Worm (Caenorhabditis elegans): ENCODE measurements around the gene dcap-1.
"Not testable (repeated sequence)": the region's sequence is repeated elsewhere in the genome, so short reads cannot be mapped to it uniquely, and the experiment has no call there.

The dcap-1 gene

ce11 chrIV:1065569-1065968, 11.0 kb upstream of the dcap-1 start:
- TF ChIP-seq ztf-29 (GFP tag; IDR thresholded peaks at IDR 0.05) (no peak), ztf-23 (GFP tag; IDR thresholded peaks at IDR 0.05) (no peak), med-1 (GFP tag; optimal IDR thresholded peaks at IDR 0.05; ENCODE audit: insufficient read depth) (no peak), ref-1 (GFP tag; conservative IDR thresholded peaks at IDR 0.05) (no peak), cog-1 (tag; optimal IDR thresholded peaks at IDR 0.05) (no peak), flt-1 (GFP tag; IDR thresholded peaks at IDR 0.05) (no peak)

- TF ChIP-seq flt-1 (GFP tag; IDR thresholded peaks at IDR 0.05) = no peak
- TF ChIP-seq ztf-29 (GFP tag; IDR thresholded peaks at IDR 0.05) = no peak
- TF ChIP-seq tab-1 (GFP tag; IDR thresholded peaks at IDR 0.05) = no peak
- no peak for TF ChIP-seq klf-2 (GFP tag; conservative IDR thresholded peaks at IDR 0.05)
- no peak for TF ChIP-seq cog-1 (tag; optimal IDR thresholded peaks at IDR 0.05)
- TF ChIP-seq med-1 (GFP tag; optimal IDR thresholded peaks at IDR 0.05; ENCODE audit: insufficient read depth) = no peak
- TF ChIP-seq ref-1 (GFP tag; conservative IDR thresholded peaks at IDR 0.05) = no peak
- TF ChIP-seq T22C8.4 (GFP tag; IDR thresholded peaks at IDR 0.05) = no peak
- TF ChIP-seq ztf-23 (GFP tag; IDR thresholded peaks at IDR 0.05) = no peak
Observed at ce11 chrIV:1064289-1064848, 9.8 kb upstream of the dcap-1 start.

DNA sequence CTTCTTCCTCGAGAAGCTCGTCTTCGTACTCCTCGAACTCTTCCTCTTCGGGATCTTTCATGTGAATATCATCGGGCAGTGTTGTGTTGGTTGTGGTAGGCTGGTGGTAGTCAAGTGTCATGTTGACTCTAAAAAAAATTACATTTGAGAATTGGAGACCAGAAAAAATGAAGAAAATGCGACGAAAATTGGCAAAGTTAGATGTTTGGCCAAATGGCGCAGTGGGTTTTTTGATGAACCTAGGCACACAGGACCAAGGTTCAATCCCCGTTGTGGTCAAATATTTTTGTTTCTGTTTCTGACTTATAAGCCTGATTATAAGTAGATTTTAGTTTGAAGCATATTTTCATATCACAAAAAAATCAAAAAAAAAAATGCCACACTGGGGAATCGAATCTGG, 8.5 kb upstream of the dcap-1 start:
- TF ChIP-seq ztf-29 (GFP tag; IDR thresholded peaks at IDR 0.05) (no peak), flt-1 (GFP tag; IDR thresholded peaks at IDR 0.05) (no peak), cog-1 (tag; optimal IDR thresholded peaks at IDR 0.05) (no peak), ztf-23 (GFP tag; IDR thresholded peaks at IDR 0.05) (no peak), ref-1 (GFP tag; conservative IDR thresholded peaks at IDR 0.05) (no peak)

DNA sequence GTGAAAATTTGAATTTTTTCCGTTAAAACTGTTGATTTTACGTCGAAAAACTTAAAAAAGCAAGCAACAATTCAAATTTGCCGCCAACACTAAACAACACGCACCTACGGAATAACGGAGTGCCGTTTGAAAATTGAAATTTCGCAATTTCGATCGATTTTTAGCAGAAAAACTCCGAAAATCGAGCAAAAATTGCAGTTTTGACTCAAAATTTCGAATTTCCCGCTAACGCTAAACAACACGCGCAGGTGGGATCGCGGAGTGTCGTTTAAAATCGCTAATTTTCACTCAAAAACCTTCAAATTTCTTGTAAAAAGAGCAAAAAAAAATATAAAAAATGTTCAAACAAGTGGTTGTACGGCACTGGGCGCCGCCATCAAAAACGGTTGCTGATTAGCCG, 3.9 kb upstream of the dcap-1 start:
- TF ChIP-seq T22C8.4 (GFP tag; IDR thresholded peaks at IDR 0.05) = no peak

ce11 chrIV:1056263-1056942, 1.8 kb upstream of the dcap-1 start, which contains the start of the genes Y55F3AM.13 and mrps-25:
Y55F3AM.13 (minus strand) TSS chrIV:1056313.
mrps-25 (plus strand) TSS chrIV:1056892.
- TF ChIP-seq med-1 (GFP tag; optimal IDR thresholded peaks at IDR 0.05; ENCODE audit: insufficient read depth) (no peak), flt-1 (GFP tag; IDR thresholded peaks at IDR 0.05) (no peak), ztf-23 (GFP tag; IDR thresholded peaks at IDR 0.05) (no peak), T22C8.4 (GFP tag; IDR thresholded peaks at IDR 0.05) (no peak), klf-2 (GFP tag; conservative IDR thresholded peaks at IDR 0.05) (no peak), cog-1 (tag; optimal IDR thresholded peaks at IDR 0.05) (no peak), tab-1 (GFP tag; IDR thresholded peaks at IDR 0.05) (no peak), ztf-29 (GFP tag; IDR thresholded peaks at IDR 0.05) (no peak), ref-1 (GFP tag; conservative IDR thresholded peaks at IDR 0.05) (no peak)

DNA sequence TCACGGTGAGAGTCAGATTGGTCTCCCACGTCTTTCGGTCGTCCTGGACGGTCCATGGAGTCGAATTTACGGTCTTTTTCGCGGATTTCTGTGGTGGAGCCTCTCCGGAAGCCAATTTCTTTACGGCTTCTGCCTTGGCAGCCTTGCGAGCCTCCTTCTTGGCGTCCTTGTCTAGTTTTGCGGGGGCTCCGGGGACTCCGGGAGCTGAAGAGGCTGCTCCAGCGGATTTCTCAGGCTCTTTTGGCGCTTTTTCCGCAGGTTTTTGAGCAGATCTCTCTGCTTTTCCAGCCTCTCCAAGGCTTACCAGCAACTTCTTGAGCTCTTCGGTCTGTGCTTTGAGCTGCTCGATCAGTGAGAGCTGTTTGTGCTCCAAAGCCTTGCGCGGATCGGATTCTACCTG, 1.1 kb upstream of the dcap-1 start:
- TF ChIP-seq T22C8.4 (GFP tag; IDR thresholded peaks at IDR 0.05) (no peak), flt-1 (GFP tag; IDR thresholded peaks at IDR 0.05) (no peak), ztf-29 (GFP tag; IDR thresholded peaks at IDR 0.05) (no peak), cog-1 (tag; optimal IDR thresholded peaks at IDR 0.05) (no peak), tab-1 (GFP tag; IDR thresholded peaks at IDR 0.05) (no peak), ztf-23 (GFP tag; IDR thresholded peaks at IDR 0.05) (no peak), ref-1 (GFP tag; conservative IDR thresholded peaks at IDR 0.05) (no peak), med-1 (GFP tag; optimal IDR thresholded peaks at IDR 0.05; ENCODE audit: insufficient read depth) (no peak), klf-2 (GFP tag; conservative IDR thresholded peaks at IDR 0.05) (no peak)

DNA sequence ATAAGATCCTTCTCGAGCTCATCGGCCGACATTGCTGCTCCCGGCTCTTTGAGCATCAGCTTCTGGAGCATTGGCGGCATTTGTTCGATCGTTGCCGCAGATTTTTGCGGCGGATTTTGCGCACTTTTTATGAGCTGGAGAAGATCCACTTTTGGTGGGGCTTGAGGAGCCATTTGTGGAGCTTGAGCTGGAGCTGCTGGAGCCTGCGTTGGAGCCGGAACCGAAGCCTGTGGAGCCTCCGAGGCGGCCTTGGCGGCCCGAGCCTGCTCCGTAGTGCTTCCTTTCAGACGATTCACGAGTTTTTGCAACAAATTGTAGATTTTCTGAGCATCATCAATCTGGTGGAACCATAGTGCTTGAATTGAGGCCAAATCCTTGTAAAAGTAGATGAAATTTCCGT, 605 bp downstream of the dcap-1 start:
- TF ChIP-seq flt-1 (GFP tag; IDR thresholded peaks at IDR 0.05) (no peak), ref-1 (GFP tag; conservative IDR thresholded peaks at IDR 0.05) (no peak), med-1 (GFP tag; optimal IDR thresholded peaks at IDR 0.05; ENCODE audit: insufficient read depth) (no peak), ztf-29 (GFP tag; IDR thresholded peaks at IDR 0.05) (no peak), ztf-23 (GFP tag; IDR thresholded peaks at IDR 0.05) (no peak), tab-1 (GFP tag; IDR thresholded peaks at IDR 0.05) (no peak)

ce11 chrIV:1051636-1052133, 2.9 kb downstream of the dcap-1 start, which contains the start of gene Y55F3AM.21:
Y55F3AM.21 (minus strand) TSS chrIV:1051686.
- not testable (repeated sequence) for TF ChIP-seq T22C8.4 (GFP tag; IDR thresholded peaks at IDR 0.05); med-1 (GFP tag; optimal IDR thresholded peaks at IDR 0.05; ENCODE audit: insufficient read depth); ztf-29 (GFP tag; IDR thresholded peaks at IDR 0.05)

- peak; percentile 43; the same call in 1 of the 2 replicates for TF ChIP-seq T22C8.4 (GFP tag; IDR thresholded peaks at IDR 0.05)
- no peak for TF ChIP-seq flt-1 (GFP tag; IDR thresholded peaks at IDR 0.05)
- no peak for TF ChIP-seq cog-1 (tag; optimal IDR thresholded peaks at IDR 0.05)
- TF ChIP-seq med-1 (GFP tag; optimal IDR thresholded peaks at IDR 0.05; ENCODE audit: insufficient read depth) = no peak
- no peak for TF ChIP-seq klf-2 (GFP tag; conservative IDR thresholded peaks at IDR 0.05)
- no peak for TF ChIP-seq ztf-23 (GFP tag; IDR thresholded peaks at IDR 0.05)
Observed at ce11 chrIV:1046996-1047395, 7.6 kb downstream of the dcap-1 start.

DNA sequence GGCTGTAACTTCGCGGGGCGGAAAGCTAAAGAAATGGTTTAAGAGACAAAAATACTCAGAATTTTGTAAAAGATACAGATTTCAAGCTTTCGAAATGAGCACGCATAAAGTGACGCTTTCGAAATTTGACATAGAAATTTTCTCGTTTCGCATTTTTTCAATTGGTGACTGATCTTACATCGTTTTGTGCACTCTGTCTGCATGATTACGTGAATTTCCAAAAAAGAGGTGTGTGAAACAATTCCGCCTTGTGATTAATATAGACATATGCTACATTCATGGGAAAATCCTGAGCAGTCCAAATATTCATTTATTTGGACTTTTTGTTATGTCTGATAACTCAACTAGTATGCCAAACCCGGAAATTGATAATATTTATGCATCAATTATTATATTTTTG, 8.9 kb downstream of the dcap-1 start, which contains the start of gene srx-12:
srx-12 (plus strand) TSS at position 301 of the 400 bp plus-strand sequence.
- no peak for TF ChIP-seq flt-1 (GFP tag; IDR thresholded peaks at IDR 0.05)
- no peak for TF ChIP-seq klf-2 (GFP tag; conservative IDR thresholded peaks at IDR 0.05)
- TF ChIP-seq ztf-23 (GFP tag; IDR thresholded peaks at IDR 0.05) = no peak
- TF ChIP-seq tab-1 (GFP tag; IDR thresholded peaks at IDR 0.05) = no peak
- no peak for TF ChIP-seq ref-1 (GFP tag; conservative IDR thresholded peaks at IDR 0.05)
- no peak for TF ChIP-seq ztf-29 (GFP tag; IDR thresholded peaks at IDR 0.05)
- no peak for TF ChIP-seq cog-1 (tag; optimal IDR thresholded peaks at IDR 0.05)

Data from whole organism, midembryonic.